Worm (Caenorhabditis elegans) whole organism, young adult: ENCODE data around the gene lam-2.

Experiments used
- B0336.3 ChIP-seq: fragments of 200-800 bp; sonication (Bioruptor generic); IDR thresholded peaks from 2 replicates; pipeline ENCODE4 v1.3.6; 2022; ENCODE audit warnings: missing genetic modification characterization, missing compliant biosample characterization
- C06A6.2 ChIP-seq: fragments of 200-800 bp; sonication (Bioruptor generic); conservative IDR thresholded peaks from 2 replicates; pipeline ENCODE4 v1.3.6; 2022; ENCODE audit warnings: missing genetic modification characterization, missing compliant biosample characterization
- D2030.7 ChIP-seq: fragments of 200-800 bp; sonication (Bioruptor generic); IDR thresholded peaks from 2 replicates; pipeline ENCODE4 v1.3.6; 2022; ENCODE audit warnings: missing genetic modification reagents, missing genetic modification characterization, missing compliant biosample characterization
- F49E8.2 ChIP-seq: sonication (generic microtip); optimal IDR thresholded peaks from 3 replicates; lab custom pipeline; 2017; ENCODE audit warnings: missing genetic modification characterization, mild to moderate bottlenecking, missing compliant biosample characterization, antibody characterized with exemption, moderate library complexity; ENCODE audit not compliant: insufficient read depth
- F52B5.7 ChIP-seq: sonication (generic microtip); optimal IDR thresholded peaks from 2 replicates; lab custom pipeline; 2016; ENCODE audit warnings: mild to moderate bottlenecking, missing genetic modification characterization, missing compliant biosample characterization
- T26A5.8 ChIP-seq: sonication (generic microtip); optimal IDR thresholded peaks from 2 replicates; lab custom pipeline; 2016; ENCODE audit warnings: missing genetic modification characterization, missing compliant biosample characterization
- Y53F4B.3 ChIP-seq: fragments of 200-800 bp; sonication (Bioruptor generic); IDR thresholded peaks from 2 replicates; pipeline ENCODE4 v1.3.6; 2022; ENCODE audit warnings: missing genetic modification reagents, missing genetic modification characterization, missing compliant biosample characterization
- Y95B8A.8 ChIP-seq: fragments of 200-800 bp; sonication (Bioruptor generic); IDR thresholded peaks from 2 replicates; pipeline ENCODE4 v1.3.6; 2022; ENCODE audit warnings: missing genetic modification reagents, missing genetic modification characterization, missing compliant biosample characterization
- aptf-2 ChIP-seq: fragments of 200-800 bp; sonication (Bioruptor generic); conservative IDR thresholded peaks from 2 replicates; pipeline ENCODE4 v1.3.6; 2022; ENCODE audit warnings: missing genetic modification reagents, missing genetic modification characterization, missing compliant biosample characterization
- atf-7 ChIP-seq: sonication (generic microtip); optimal IDR thresholded peaks from 2 replicates; lab custom pipeline; 2017; ENCODE audit warnings: mild to moderate bottlenecking, missing genetic modification characterization, missing compliant biosample characterization
- bed-1 ChIP-seq: fragments of 200-800 bp; sonication (Bioruptor generic); IDR thresholded peaks from 2 replicates; pipeline ENCODE4 v1.3.6; 2022; ENCODE audit warnings: missing genetic modification reagents, missing genetic modification characterization, missing compliant biosample characterization
- bed-2 ChIP-seq: fragments of 200-800 bp; sonication (Bioruptor generic); IDR thresholded peaks from 2 replicates; pipeline ENCODE4 v1.3.6; 2022; ENCODE audit warnings: missing genetic modification reagents, missing genetic modification characterization, missing compliant biosample characterization
- cebp-1 ChIP-seq, 2 experiments: fragments of 200-800 bp in 1 of 2; sonication (Bioruptor generic) in 1 of 2; sonication (generic microtip) in 1 of 2; IDR thresholded peaks in 1 of 2; optimal IDR thresholded peaks in 1 of 2; 2 replicates each; pipeline versions ENCODE4 v1.3.6 to Lab custom; 2017 to 2022; ENCODE audit warnings: missing compliant biosample characterization in 2 of 2, missing genetic modification characterization in 2 of 2, mild to moderate bottlenecking in 1 of 2, missing genetic modification reagents in 1 of 2, moderate library complexity in 1 of 2
- ceh-100 ChIP-seq: fragments of 200-800 bp; sonication (Bioruptor generic); IDR thresholded peaks from 2 replicates; pipeline ENCODE4 v1.3.6; 2022; ENCODE audit warnings: missing genetic modification reagents, missing genetic modification characterization, missing compliant biosample characterization
- ceh-27 ChIP-seq: fragments of 200-800 bp; sonication (Bioruptor generic); optimal IDR thresholded peaks from 2 replicates; lab custom pipeline; 2018; ENCODE audit warnings: mild to moderate bottlenecking, missing genetic modification characterization, moderate library complexity, missing compliant biosample characterization
- ceh-40 ChIP-seq: fragments of 200-800 bp; sonication (Bioruptor generic); IDR thresholded peaks from 2 replicates; pipeline ENCODE4 v1.3.6; 2022; ENCODE audit warnings: missing genetic modification characterization, missing compliant biosample characterization
- ceh-58 ChIP-seq: fragments of 200-800 bp; sonication (Bioruptor generic); IDR thresholded peaks from 2 replicates; pipeline ENCODE4 v1.3.6; 2022; ENCODE audit warnings: missing genetic modification characterization, missing compliant biosample characterization
- ceh-91 ChIP-seq: fragments of 200-800 bp; sonication (Bioruptor generic); IDR thresholded peaks from 2 replicates; pipeline ENCODE4 v1.3.6; 2022; ENCODE audit warnings: missing genetic modification reagents, missing genetic modification characterization, missing compliant biosample characterization
- dox-1 ChIP-seq: fragments of 200-800 bp; sonication (Bioruptor generic); IDR thresholded peaks from 2 replicates; pipeline ENCODE4 v1.3.6; 2022; ENCODE audit warnings: missing genetic modification reagents, missing genetic modification characterization, missing compliant biosample characterization
- dpff-1 ChIP-seq: sonication (generic microtip); optimal IDR thresholded peaks from 2 replicates; lab custom pipeline; 2017; ENCODE audit warnings: mild to moderate bottlenecking, missing genetic modification characterization, missing compliant biosample characterization
- egl-18 ChIP-seq: fragments of 200-800 bp; sonication (Bioruptor generic); IDR thresholded peaks from 2 replicates; pipeline ENCODE4 v1.3.6; 2022; ENCODE audit warnings: missing genetic modification reagents, missing genetic modification characterization, missing compliant biosample characterization
- egl-44 ChIP-seq: fragments of 200-800 bp; sonication (Bioruptor generic); IDR thresholded peaks from 2 replicates; pipeline ENCODE4 v1.3.6; 2022; ENCODE audit warnings: missing genetic modification reagents, missing genetic modification characterization, missing compliant biosample characterization
- ekl-4 ChIP-seq: fragments of 200-800 bp; sonication (Bioruptor generic); IDR thresholded peaks from 2 replicates; pipeline ENCODE4 v1.3.6; 2022; ENCODE audit warnings: missing genetic modification reagents, missing genetic modification characterization, missing compliant biosample characterization
- fkh-3 ChIP-seq: sonication (generic microtip); optimal IDR thresholded peaks from 2 replicates; lab custom pipeline; 2016; ENCODE audit warnings: mild to moderate bottlenecking, missing genetic modification characterization, missing compliant biosample characterization
- him-1 ChIP-seq: sonication (generic microtip); optimal IDR thresholded peaks from 2 replicates; lab custom pipeline; 2016; ENCODE audit warnings: missing genotype, missing genetic modification reagents, missing genetic modification characterization, missing compliant biosample characterization
- hmg-1.2 ChIP-seq: fragments of 200-800 bp; sonication (Bioruptor generic); IDR thresholded peaks from 2 replicates; pipeline ENCODE4 v1.3.6; 2022; ENCODE audit warnings: missing genetic modification reagents, missing genetic modification characterization, missing compliant biosample characterization
- lag-1 ChIP-seq: fragments of 200-800 bp; sonication (Bioruptor generic); IDR thresholded peaks from 2 replicates; pipeline ENCODE4 v1.3.6; 2022; ENCODE audit warnings: missing genetic modification reagents, missing genetic modification characterization, missing compliant biosample characterization
- let-607 ChIP-seq, 2 experiments: fragments of 200-800 bp in 1 of 2; sonication (Bioruptor generic) in 1 of 2; sonication (generic microtip) in 1 of 2; optimal IDR thresholded peaks; 2 replicates each; lab custom pipeline; 2016 to 2018; ENCODE audit warnings: mild to moderate bottlenecking in 2 of 2, missing compliant biosample characterization in 2 of 2, missing genetic modification characterization in 2 of 2, moderate library complexity in 2 of 2, missing genotype in 1 of 2
- lin-26 ChIP-seq: fragments of 200-800 bp; sonication (Bioruptor generic); IDR thresholded peaks from 2 replicates; pipeline ENCODE4 v1.3.6; 2022; ENCODE audit warnings: missing genetic modification reagents, missing genetic modification characterization, missing compliant biosample characterization
- lsy-27 ChIP-seq: sonication (generic microtip); optimal IDR thresholded peaks from 2 replicates; lab custom pipeline; 2017; ENCODE audit warnings: missing genetic modification characterization, mild to moderate bottlenecking, missing compliant biosample characterization, antibody characterized with exemption, missing genotype, borderline replicate concordance; ENCODE audit not compliant: insufficient read depth
- madf-10 ChIP-seq: sonication (generic microtip); optimal IDR thresholded peaks from 2 replicates; lab custom pipeline; 2016; ENCODE audit warnings: mild to moderate bottlenecking, missing genetic modification characterization, missing compliant biosample characterization
- madf-8 ChIP-seq: fragments of 200-800 bp; sonication (Bioruptor generic); conservative IDR thresholded peaks from 2 replicates; pipeline ENCODE4 v1.3.6; 2022; ENCODE audit warnings: missing genetic modification reagents, missing genetic modification characterization, missing compliant biosample characterization
- mcd-1 ChIP-seq: fragments of 200-800 bp; sonication (Bioruptor generic); IDR thresholded peaks from 2 replicates; pipeline ENCODE4 v1.3.6; 2022; ENCODE audit warnings: missing genetic modification reagents, missing genetic modification characterization, missing compliant biosample characterization
- mxl-1 ChIP-seq: sonication (generic microtip); optimal IDR thresholded peaks from 2 replicates; lab custom pipeline; 2016; ENCODE audit warnings: missing genetic modification characterization, missing compliant biosample characterization
- nfya-2 ChIP-seq: fragments of 200-800 bp; sonication (Bioruptor generic); IDR thresholded peaks from 2 replicates; pipeline ENCODE4 v1.3.6; 2022; ENCODE audit warnings: missing genetic modification reagents, missing genetic modification characterization, missing compliant biosample characterization
- nfyb-1 ChIP-seq: fragments of 200-800 bp; sonication (Bioruptor generic); IDR thresholded peaks from 2 replicates; pipeline ENCODE4 v1.3.6; 2022; ENCODE audit warnings: missing genetic modification reagents, missing genetic modification characterization, missing compliant biosample characterization
- nhr-80 ChIP-seq: sonication (generic microtip); optimal IDR thresholded peaks from 2 replicates; lab custom pipeline; 2016; ENCODE audit warnings: missing genetic modification characterization, missing compliant biosample characterization
- nhr-90 ChIP-seq: sonication (generic microtip); optimal IDR thresholded peaks from 2 replicates; lab custom pipeline; 2016; ENCODE audit warnings: missing genotype, mild to moderate bottlenecking, missing genetic modification characterization, missing compliant biosample characterization
- rec-8 ChIP-seq, 2 experiments: sonication (generic microtip); optimal IDR thresholded peaks; 2 replicates each; lab custom pipeline; 2016; ENCODE audit warnings: mild to moderate bottlenecking in 2 of 2, missing genetic modification characterization in 2 of 2, missing genetic modification reagents in 2 of 2, missing genotype in 2 of 2, missing biosample characterization in 1 of 2, missing compliant biosample characterization in 1 of 2, moderate library complexity in 1 of 2
- somi-1 ChIP-seq: fragments of 200-800 bp; sonication (Bioruptor generic); optimal IDR thresholded peaks from 2 replicates; lab custom pipeline; 2018; ENCODE audit warnings: mild to moderate bottlenecking, missing genetic modification characterization, missing compliant biosample characterization
- tbx-9 ChIP-seq: sonication (generic microtip); optimal IDR thresholded peaks from 2 replicates; lab custom pipeline; 2016; ENCODE audit warnings: borderline replicate concordance, missing genetic modification characterization, inconsistent platforms, missing compliant biosample characterization
- unc-130 ChIP-seq: sonication (generic microtip); optimal IDR thresholded peaks from 2 replicates; lab custom pipeline; 2016; ENCODE audit warnings: missing genetic modification reagents, missing genetic modification characterization, missing compliant biosample characterization
- zim-3 ChIP-seq: sonication (generic microtip); optimal IDR thresholded peaks from 2 replicates; lab custom pipeline; 2017; ENCODE audit warnings: mild to moderate bottlenecking, missing genetic modification characterization, moderate library complexity, missing compliant biosample characterization
- ztf-22 ChIP-seq: fragments of 200-800 bp; sonication (Bioruptor generic); optimal IDR thresholded peaks from 2 replicates; lab custom pipeline; 2018; ENCODE audit warnings: mild to moderate bottlenecking, missing genetic modification characterization, moderate library complexity, missing compliant biosample characterization
- ztf-26 ChIP-seq: sonication (generic microtip); optimal IDR thresholded peaks from 2 replicates; lab custom pipeline; 2017; ENCODE audit warnings: missing genetic modification characterization, missing compliant biosample characterization
- ztf-6 ChIP-seq: fragments of 200-800 bp; sonication (Bioruptor generic); IDR thresholded peaks from 2 replicates; pipeline ENCODE4 v1.3.6; 2022; ENCODE audit warnings: missing genetic modification reagents, missing genetic modification characterization, missing compliant biosample characterization

Gene lam-2

DNA sequence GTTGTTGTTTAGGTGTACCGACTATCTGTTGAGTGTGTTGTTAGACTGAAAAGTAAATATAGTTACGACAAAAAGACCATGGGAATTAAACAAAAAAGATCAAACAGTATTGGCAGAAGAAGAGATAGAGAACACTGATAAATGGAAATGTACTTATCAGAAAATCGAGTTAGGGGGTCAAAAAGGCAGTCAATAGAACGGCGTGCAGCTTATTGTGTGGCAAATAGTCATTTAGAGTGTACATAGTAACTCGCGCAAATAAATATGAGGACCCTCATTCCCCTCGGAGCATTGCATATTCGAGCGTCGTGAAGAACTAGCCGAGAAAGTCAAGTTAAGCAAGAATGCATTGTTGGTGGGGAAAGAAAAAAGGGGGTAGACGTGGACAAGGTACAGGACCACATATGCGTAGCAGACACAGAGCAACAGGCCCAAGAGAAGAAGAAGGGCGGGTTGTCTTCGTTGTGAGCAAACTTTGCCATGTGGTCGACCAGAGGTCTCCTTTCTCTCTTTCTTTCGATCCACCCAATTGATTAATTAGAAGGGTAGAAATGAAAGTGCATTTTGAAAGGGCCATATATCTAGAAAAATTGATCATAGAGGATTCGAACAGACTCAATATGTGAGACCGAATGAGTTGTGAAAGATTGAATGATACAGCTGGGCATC lies at the start of gene lam-2:
Gene lam-2 (minus strand): TSS at position 51 of the 669 bp plus-strand sequence.
- no peak for TF ChIP-seq T26A5.8
- TF ChIP-seq egl-18 (GFP tag; lab: Robert Waterston, UW): no peak
- TF ChIP-seq D2030.7 (GFP tag; lab: Robert Waterston, UW): no peak
- TF ChIP-seq ekl-4: no peak
- TF ChIP-seq rec-8 (tag; optimal IDR thresholded peaks at IDR 0.05; lab: Kevin White, UChicago): no peak
- TF ChIP-seq Y53F4B.3: no peak
- TF ChIP-seq zim-3 (tag; lab: Kevin White, UChicago): no peak
- no peak for TF ChIP-seq lsy-27
- no peak for TF ChIP-seq madf-10 (tag; lab: Kevin White, UChicago)
- no peak for TF ChIP-seq ceh-40 (GFP tag; lab: Robert Waterston, UW)
- TF ChIP-seq madf-8 (GFP tag; lab: Robert Waterston, UW): no peak
- no peak for TF ChIP-seq F52B5.7
- no peak for TF ChIP-seq nfya-2 (GFP tag; lab: Robert Waterston, UW)
- no peak for TF ChIP-seq somi-1 (GFP tag; lab: Kevin White, UChicago)
- TF ChIP-seq him-1 (tag; lab: Kevin White, UChicago): no peak
- TF ChIP-seq Y95B8A.8: no peak
- no peak for TF ChIP-seq lin-26 (GFP tag; lab: Robert Waterston, UW)
- no peak for TF ChIP-seq C06A6.2 (GFP tag; lab: Robert Waterston, UW)
- TF ChIP-seq tbx-9 (tag; lab: Kevin White, UChicago): no peak
- TF ChIP-seq unc-130 (GFP tag; lab: Kevin White, UChicago): no peak

DNA sequence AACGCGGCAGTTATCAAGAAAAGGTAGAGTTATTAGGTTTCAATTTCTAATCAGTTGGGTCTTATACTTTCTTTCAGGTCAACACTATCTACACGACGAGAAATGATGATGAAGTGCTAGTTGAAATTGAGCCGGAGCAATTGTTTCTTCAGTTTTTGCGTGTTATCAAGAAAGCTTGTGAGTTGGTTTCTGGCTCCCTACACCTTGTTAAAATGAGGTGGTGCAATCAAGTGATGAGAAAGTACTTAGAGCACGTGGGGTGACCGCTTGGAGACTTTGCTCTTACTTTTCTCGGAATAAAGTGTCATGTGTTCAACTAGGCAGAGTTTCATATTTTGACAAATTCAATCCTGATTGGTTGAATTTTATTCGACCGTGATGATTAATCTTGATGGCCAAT lies 49.4 kb upstream of the lam-2 start:
- no peak for TF ChIP-seq lin-26 (GFP tag; lab: Robert Waterston, UW)
- TF ChIP-seq fkh-3 (tag; lab: Kevin White, UChicago): no peak
- TF ChIP-seq madf-10 (tag; lab: Kevin White, UChicago): peak; percentile 50
- TF ChIP-seq egl-44 (GFP tag; lab: Robert Waterston, UW): 0 out of 2 replicates have a peak, but pooled peaks have one; percentile 38
- TF ChIP-seq hmg-1.2 (GFP tag; lab: Robert Waterston, UW): no peak
- no peak for TF ChIP-seq mxl-1 (tag; lab: Kevin White, UChicago)
- no peak for TF ChIP-seq ztf-26 (tag; lab: Kevin White, UChicago)
- no peak for TF ChIP-seq ceh-91 (GFP tag; lab: Robert Waterston, UW)
- no peak for TF ChIP-seq ceh-58 (GFP tag; lab: Robert Waterston, UW)
- TF ChIP-seq ztf-6 (GFP tag; lab: Robert Waterston, UW): no peak
- no peak for TF ChIP-seq F49E8.2 (tag; lab: Kevin White, UChicago)
- peak; percentile 21 for TF ChIP-seq nhr-90 (tag; lab: Kevin White, UChicago)
- TF ChIP-seq madf-8 (GFP tag; lab: Robert Waterston, UW): no peak
- TF ChIP-seq nfyb-1 (GFP tag; lab: Robert Waterston, UW): peak; percentile 74
- TF ChIP-seq aptf-2 (GFP tag; lab: Robert Waterston, UW): no peak
- TF ChIP-seq nhr-80 (tag; lab: Kevin White, UChicago): peak; percentile 95
- no peak for TF ChIP-seq bed-2 (GFP tag; lab: Robert Waterston, UW)
- no peak for TF ChIP-seq ceh-100
- TF ChIP-seq C06A6.2 (GFP tag; lab: Robert Waterston, UW): no peak
- no peak for TF ChIP-seq bed-1 (GFP tag; lab: Robert Waterston, UW)
- TF ChIP-seq let-607 (tag; optimal IDR thresholded peaks at IDR 0.05; lab: Kevin White, UChicago): peak in 1 of 2 experiments; percentile 66
- TF ChIP-seq dox-1 (GFP tag; lab: Robert Waterston, UW): no peak
- no peak for TF ChIP-seq dpff-1
- TF ChIP-seq rec-8 (tag; optimal IDR thresholded peaks at IDR 0.05; lab: Kevin White, UChicago): no peak
- TF ChIP-seq cebp-1 (GFP tag; IDR thresholded peaks at IDR 0.05; lab: Robert Waterston, UW): no peak
- TF ChIP-seq cebp-1 (tag; optimal IDR thresholded peaks at IDR 0.05; lab: Kevin White, UChicago): peak; percentile 55
- peak; percentile 61 for TF ChIP-seq atf-7 (tag; lab: Kevin White, UChicago)
- no peak for TF ChIP-seq ceh-27
- TF ChIP-seq lag-1 (GFP tag; lab: Robert Waterston, UW): no peak
- TF ChIP-seq ztf-22 (GFP tag; lab: Kevin White, UChicago): peak; percentile 41
- no peak for TF ChIP-seq B0336.3 (GFP tag; lab: Robert Waterston, UW)
- no peak for TF ChIP-seq mcd-1
